Worm (Caenorhabditis elegans) whole organism, late embryonic: Measurements from ENCODE around the gene sri-42.
"Not testable (repeated sequence)": the region's sequence is repeated elsewhere in the genome, so short reads cannot be mapped to it uniquely, and the experiment has no call there.

Experiments
- C08G9.2 ChIP-seq: sonication (generic microtip); optimal IDR thresholded peaks from 2 replicates; lab custom pipeline; 2016; ENCODE audit warnings: mild to moderate bottlenecking, missing genetic modification characterization, moderate library complexity, missing compliant biosample characterization
- C38D4.7 ChIP-seq: fragments of 200-800 bp; sonication (Bioruptor generic); optimal IDR thresholded peaks from 2 replicates; lab custom pipeline; 2018; ENCODE audit warnings: mild to moderate bottlenecking, missing genetic modification characterization, moderate library complexity, missing compliant biosample characterization
- K02D7.2 ChIP-seq: sonication (generic microtip); optimal IDR thresholded peaks from 2 replicates; lab custom pipeline; 2017; ENCODE audit warnings: mild to moderate bottlenecking, missing genetic modification characterization, missing compliant biosample characterization
- ahr-1 ChIP-seq: sonication (generic microtip); optimal IDR thresholded peaks from 2 replicates; lab custom pipeline; 2016; ENCODE audit warnings: missing genetic modification characterization, missing compliant biosample characterization
- ceh-18 ChIP-seq: sonication (generic microtip); optimal IDR thresholded peaks from 2 replicates; lab custom pipeline; 2016; ENCODE audit warnings: missing genetic modification characterization, missing compliant biosample characterization
- ceh-31 ChIP-seq: sonication (generic microtip); optimal IDR thresholded peaks from 2 replicates; lab custom pipeline; 2016; ENCODE audit warnings: missing genetic modification characterization, missing compliant biosample characterization
- ceh-34 ChIP-seq: sonication (generic microtip); optimal IDR thresholded peaks from 2 replicates; lab custom pipeline; 2016; ENCODE audit warnings: mild to moderate bottlenecking, missing genetic modification characterization, missing compliant biosample characterization
- ceh-48 ChIP-seq: sonication (generic microtip); optimal IDR thresholded peaks from 2 replicates; lab custom pipeline; 2016; ENCODE audit warnings: missing genetic modification characterization, inconsistent platforms, missing compliant biosample characterization
- elt-2 ChIP-seq: sonication (generic microtip); optimal IDR thresholded peaks from 2 replicates; lab custom pipeline; 2016; ENCODE audit warnings: missing genetic modification reagents, missing genetic modification characterization, missing compliant biosample characterization
- eyg-1 ChIP-seq: sonication (generic microtip); optimal IDR thresholded peaks from 2 replicates; lab custom pipeline; 2016; ENCODE audit warnings: missing genotype, missing genetic modification characterization, missing compliant biosample characterization
- fkh-10 ChIP-seq: fragments of 150-350 bp; optimal IDR thresholded peaks from 2 replicates; lab custom pipeline; 2014; ENCODE audit warnings: missing biosample characterization, missing genetic modification reagents, missing genetic modification characterization
- gmeb-2 ChIP-seq: sonication (generic microtip); optimal IDR thresholded peaks from 2 replicates; lab custom pipeline; 2016; ENCODE audit warnings: missing genetic modification characterization, inconsistent platforms, missing compliant biosample characterization
- hlh-13 ChIP-seq: fragments of 200-800 bp; sonication (Bioruptor generic); optimal IDR thresholded peaks from 2 replicates; lab custom pipeline; 2018; ENCODE audit warnings: mild to moderate bottlenecking, missing genetic modification characterization, missing compliant biosample characterization
- hlh-30 ChIP-seq: sonication (generic microtip); optimal IDR thresholded peaks from 2 replicates; lab custom pipeline; 2017; ENCODE audit warnings: antibody characterized with exemption, missing genetic modification characterization, missing compliant biosample characterization; ENCODE audit not compliant: insufficient read depth
- hlh-8 ChIP-seq: sonication (generic microtip); optimal IDR thresholded peaks from 2 replicates; lab custom pipeline; 2016; ENCODE audit warnings: missing genotype, missing genetic modification characterization, missing compliant biosample characterization
- lin-11 ChIP-seq: fragments of 200-800 bp; sonication (Bioruptor generic); optimal IDR thresholded peaks from 2 replicates; lab custom pipeline; 2018; ENCODE audit warnings: mild to moderate bottlenecking, missing genetic modification characterization, missing compliant biosample characterization
- nfya-1 ChIP-seq: sonication (generic microtip); optimal IDR thresholded peaks from 2 replicates; lab custom pipeline; 2017; ENCODE audit warnings: missing genetic modification characterization, mild to moderate bottlenecking, missing compliant biosample characterization, antibody characterized with exemption, moderate library complexity
- nhr-232 ChIP-seq: sonication (generic microtip); optimal IDR thresholded peaks from 2 replicates; lab custom pipeline; 2016; ENCODE audit warnings: missing genetic modification characterization, missing compliant biosample characterization
- npax-4 ChIP-seq: sonication (generic microtip); optimal IDR thresholded peaks from 2 replicates; lab custom pipeline; 2016; ENCODE audit warnings: missing genetic modification characterization, missing compliant biosample characterization
- odd-2 ChIP-seq: sonication (generic microtip); optimal IDR thresholded peaks from 2 replicates; lab custom pipeline; 2017; ENCODE audit warnings: antibody characterized with exemption, mild to moderate bottlenecking, missing genetic modification characterization, missing compliant biosample characterization
- pat-9 ChIP-seq: fragments of 200-800 bp; sonication (Bioruptor generic); optimal IDR thresholded peaks from 2 replicates; lab custom pipeline; 2018; ENCODE audit warnings: mild to moderate bottlenecking, missing genetic modification characterization, moderate library complexity, missing compliant biosample characterization
- pax-1 ChIP-seq: fragments of 150-350 bp; optimal IDR thresholded peaks from 2 replicates; lab custom pipeline; 2014; ENCODE audit warnings: missing biosample characterization, missing genetic modification characterization
- ref-2 ChIP-seq: sonication (generic microtip); optimal IDR thresholded peaks from 2 replicates; lab custom pipeline; 2016; ENCODE audit warnings: missing genetic modification characterization, missing compliant biosample characterization
- sdc-2 ChIP-seq: sonication (generic microtip); optimal IDR thresholded peaks from 2 replicates; lab custom pipeline; 2016; ENCODE audit warnings: missing genotype, missing genetic modification characterization, missing compliant biosample characterization
- sox-4 ChIP-seq: sonication (generic microtip); optimal IDR thresholded peaks from 2 replicates; lab custom pipeline; 2017; ENCODE audit warnings: mild to moderate bottlenecking, missing genetic modification characterization, inconsistent platforms, missing compliant biosample characterization
- unc-3 ChIP-seq, 2 experiments: fragments of 200-800 bp in 1 of 2; sonication (Bioruptor generic) in 1 of 2; sonication (generic microtip) in 1 of 2; conservative IDR thresholded peaks in 1 of 2; optimal IDR thresholded peaks in 1 of 2; 2 replicates each; pipeline versions ENCODE4 v1.3.6 to Lab custom; 2016 to 2022; ENCODE audit warnings: missing compliant biosample characterization in 2 of 2, missing genetic modification characterization in 2 of 2, missing genetic modification reagents in 1 of 2
- unc-86 ChIP-seq: sonication (generic microtip); optimal IDR thresholded peaks from 2 replicates; lab custom pipeline; 2016; ENCODE audit warnings: missing genetic modification characterization, missing compliant biosample characterization
- zip-5 ChIP-seq: sonication (generic microtip); optimal IDR thresholded peaks from 2 replicates; lab custom pipeline; 2016; ENCODE audit warnings: missing genetic modification characterization, missing compliant biosample characterization

Gene sri-42

ce11 chrII:3142855-3143254 lies at the start of gene sri-42:
Gene sri-42, minus strand, starts transcription at chrII:3142955.
- not testable (repeated sequence) for TF ChIP-seq ref-2, nhr-232, sox-4 (tag; lab: Kevin White, UChicago)

DNA sequence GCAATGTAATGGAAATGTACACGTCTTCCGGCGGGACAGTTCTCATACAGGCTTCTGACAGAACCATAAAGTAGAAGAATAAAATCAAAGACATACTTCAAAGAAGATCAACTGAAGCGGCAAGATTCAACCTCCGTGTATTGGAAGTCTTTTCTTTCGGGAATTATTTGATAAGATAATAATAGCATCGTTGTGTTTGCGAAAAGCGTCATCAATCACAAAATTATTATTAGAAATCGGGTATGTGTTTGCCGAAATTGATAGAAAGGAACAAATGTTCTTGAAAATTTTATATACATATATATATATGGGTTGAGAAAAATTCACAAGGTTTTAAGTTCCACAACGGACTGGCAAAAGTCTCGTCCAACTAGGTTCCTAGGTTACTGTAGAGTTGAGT lies 48.8 kb upstream of the sri-42 start, which contains the start of gene Y27F2A.9:
Gene Y27F2A.9, minus strand, starts transcription at position 101 of the 400 bp plus-strand sequence.
- not testable (repeated sequence) for TF ChIP-seq unc-86; zip-5 (tag; lab: Kevin White, UChicago); elt-2 (tag; lab: Kevin White, UChicago)

ce11 chrII:3189038-3189437 lies 46.3 kb upstream of the sri-42 start, which contains the start of gene Y27F2A.11:
Gene Y27F2A.11, plus strand, starts transcription at chrII:3189338.
- not testable (repeated sequence) for TF ChIP-seq hlh-13 (GFP tag; lab: Kevin White, UChicago); ceh-48 (tag; lab: Kevin White, UChicago); sox-4 (tag; lab: Kevin White, UChicago)

DNA sequence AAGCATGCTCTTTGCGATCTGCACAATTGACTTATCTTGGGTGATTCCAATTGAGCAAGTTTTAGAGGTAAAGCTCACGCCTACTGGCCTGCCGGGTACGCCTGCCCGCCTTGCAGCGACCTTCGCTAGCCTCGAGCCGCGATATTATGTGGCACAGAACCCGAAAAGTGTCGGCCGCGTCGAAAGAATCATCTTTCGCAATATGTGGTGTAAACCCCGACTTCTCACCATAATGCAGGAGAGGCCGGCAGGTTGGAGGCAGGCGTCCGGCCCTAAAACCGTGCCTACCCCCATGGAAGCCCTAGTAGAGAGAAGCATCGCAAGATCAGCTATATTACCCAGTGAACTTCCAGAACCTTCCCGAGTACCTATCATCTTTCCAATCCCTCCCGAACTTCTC lies 43.1 kb upstream of the sri-42 start:
- no peak for TF ChIP-seq odd-2
- no peak for TF ChIP-seq pax-1
- TF ChIP-seq K02D7.2, result no peak
- no peak for TF ChIP-seq ceh-31
- TF ChIP-seq C08G9.2, result no peak
- TF ChIP-seq gmeb-2 (tag; lab: Kevin White, UChicago), result no peak
- no peak for TF ChIP-seq fkh-10 (GFP tag; lab: Kevin White, UChicago)
- no peak for TF ChIP-seq zip-5 (tag; lab: Kevin White, UChicago)
- no peak for TF ChIP-seq hlh-30
- no peak for TF ChIP-seq hlh-13 (GFP tag; lab: Kevin White, UChicago)
- TF ChIP-seq eyg-1 (tag; lab: Kevin White, UChicago), result no peak
- no peak for TF ChIP-seq unc-3 (GFP tag; conservative IDR thresholded peaks at IDR 0.05; lab: Robert Waterston, UW)
- no peak for TF ChIP-seq unc-3 (tag; optimal IDR thresholded peaks at IDR 0.05; lab: Kevin White, UChicago)
- no peak for TF ChIP-seq hlh-8 (tag; lab: Kevin White, UChicago)
- TF ChIP-seq ceh-34 (tag; lab: Kevin White, UChicago), result no peak
- no peak for TF ChIP-seq ref-2 (tag; lab: Kevin White, UChicago)
- TF ChIP-seq nfya-1, result no peak
- TF ChIP-seq lin-11 (tag; lab: Kevin White, UChicago), result no peak
- no peak for TF ChIP-seq ceh-18 (tag; lab: Kevin White, UChicago)

DNA sequence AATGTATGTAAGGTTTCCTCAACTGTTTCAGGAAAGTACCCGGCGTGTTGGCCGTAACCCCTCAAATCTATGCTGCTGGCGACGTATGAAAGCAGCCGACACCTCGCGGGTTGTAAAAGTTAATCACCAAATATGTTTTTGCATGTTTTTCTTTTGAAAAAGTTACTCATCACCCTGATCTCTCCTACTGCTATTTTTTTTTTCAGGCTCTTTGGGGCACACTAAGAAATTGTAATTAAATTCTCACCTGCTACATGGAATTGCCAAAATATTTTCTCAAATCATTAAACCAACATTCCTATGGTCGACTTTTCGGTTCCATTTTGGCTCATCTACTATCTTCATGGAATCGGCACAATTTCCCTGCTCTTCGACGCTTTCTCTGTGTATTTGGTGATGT lies 42.1 kb upstream of the sri-42 start, which contains the start of gene sri-78:
Gene sri-78, plus strand, starts transcription at position 301 of the 400 bp plus-strand sequence.
- TF ChIP-seq nfya-1; npax-4 (tag; lab: Kevin White, UChicago); C38D4.7: not testable (repeated sequence)

ce11 chrII:3183300-3183840 lies 40.6 kb upstream of the sri-42 start, which contains the start of the genes Y27F2A.6 and Y27F2A.8:
Gene Y27F2A.6, minus strand, starts transcription at chrII:3183400.
Gene Y27F2A.8, plus strand, starts transcription at chrII:3183790.
- TF ChIP-seq pat-9; sdc-2 (tag; lab: Kevin White, UChicago); elt-2 (tag; lab: Kevin White, UChicago): not testable (repeated sequence)

- TF ChIP-seq K02D7.2; sdc-2 (tag; lab: Kevin White, UChicago); ahr-1 (tag; lab: Kevin White, UChicago): not testable (repeated sequence)
These were observed 34.9 kb upstream of the sri-42 start, which contains the start of gene sri-40 for ce11 chrII:3177663-3178062. Gene sri-40, plus strand, starts transcription at chrII:3177963.
